Worm (Caenorhabditis elegans): Measurements from ENCODE around the gene C35B1.3.

- TF ChIP-seq ama-1 (optimal IDR thresholded peaks at IDR 0.05) (no peak), hnd-1 (tag; optimal IDR thresholded peaks at IDR 0.05) (no peak), ceh-36 (tag; optimal IDR thresholded peaks at IDR 0.05) (no peak), F13C5.2 (tag; optimal IDR thresholded peaks at IDR 0.05) (no peak), tbx-11 (GFP tag; IDR thresholded peaks at IDR 0.05) (no peak), sea-1 (GFP tag; conservative IDR thresholded peaks at IDR 0.05) (no peak), aly-1 (tag; optimal IDR thresholded peaks at IDR 0.05) (no peak), flt-1 (GFP tag; IDR thresholded peaks at IDR 0.05) (no peak), scrt-1 (GFP tag; IDR thresholded peaks at IDR 0.05) (no peak)
Measured at ce11 chrIV:4052274-4052673, 28.7 kb upstream of the C35B1.3 start.
